Worm (Caenorhabditis elegans): ENCODE data around the gene clc-28.
A peak's percentile ranks its signal among the peaks of the same experiment; 100 is the strongest.

Gene clc-28

ce11 chrIII:8363253-8364061, 24.2 kb upstream of the clc-28 start, which contains the start of gene R05D3.3:
TSS of gene R05D3.3 (plus strand) at chrIII:8364011.
- TF ChIP-seq daf-19 (GFP tag; conservative IDR thresholded peaks at IDR 0.05) (no peak), lin-29 (GFP tag; IDR thresholded peaks at IDR 0.05) (no peak), set-16 (GFP tag; IDR thresholded peaks at IDR 0.05) (no peak), ceh-44 (GFP tag; IDR thresholded peaks at IDR 0.05) (no peak), zip-2 (tag; optimal IDR thresholded peaks at IDR 0.05) (no peak), hlh-11 (tag; optimal IDR thresholded peaks at IDR 0.05) (no peak), hlh-30 (tag; optimal IDR thresholded peaks at IDR 0.05; ENCODE audit: insufficient read depth) (no peak), lir-3 (tag; optimal IDR thresholded peaks at IDR 0.05) (no peak), aha-1 (tag) (peak; percentile 83), ztf-7 (tag; optimal IDR thresholded peaks at IDR 0.05) (no peak), F26F4.8 (GFP tag; conservative IDR thresholded peaks at IDR 0.05) (no peak), dpl-1 (GFP tag; optimal IDR thresholded peaks at IDR 0.05) (peak; percentile 25), hmg-1.1 (GFP tag; IDR thresholded peaks at IDR 0.05) (no peak), lin-15B (tag; optimal IDR thresholded peaks at IDR 0.05) (no peak), fkh-10 (GFP tag; optimal IDR thresholded peaks at IDR 0.05) (no peak), madf-9 (GFP tag; conservative IDR thresholded peaks at IDR 0.05) (no peak), unc-130 (GFP tag; optimal IDR thresholded peaks at IDR 0.05) (no peak), tra-1 (GFP tag; IDR thresholded peaks at IDR 0.05) (no peak)

ce11 chrIII:8358213-8358672, 19.0 kb upstream of the clc-28 start, which contains the start of the genes R05D3.8 and rfp-1:
TSS of gene R05D3.8 (minus strand) at chrIII:8358327.
TSS of gene rfp-1 (plus strand) at chrIII:8358622.
- peak in 1 of 2 experiments; percentile 19 for TF ChIP-seq ZK546.5 (tag; optimal IDR thresholded peaks at IDR 0.05)
- peak; percentile 36 for TF ChIP-seq fkh-10 (GFP tag; optimal IDR thresholded peaks at IDR 0.05)
- TF ChIP-seq lin-38 (GFP tag; IDR thresholded peaks at IDR 0.05), result peak; percentile 65
- peak; percentile 90 for TF ChIP-seq dve-1 (tag; optimal IDR thresholded peaks at IDR 0.05; ENCODE audit: insufficient read depth)
- no peak for TF ChIP-seq madf-9 (GFP tag; conservative IDR thresholded peaks at IDR 0.05)
- no peak for TF ChIP-seq zfp-2 (tag; optimal IDR thresholded peaks at IDR 0.05)
- TF ChIP-seq lsy-2 (tag; optimal IDR thresholded peaks at IDR 0.05), result peak; percentile 97 to 99
- TF ChIP-seq ctbp-1 (GFP tag; IDR thresholded peaks at IDR 0.05), result no peak
- TF ChIP-seq T20F7.1 (GFP tag; optimal IDR thresholded peaks at IDR 0.05), result peak; percentile 73
- TF ChIP-seq madf-5 (GFP tag; IDR thresholded peaks at IDR 0.05), result no peak
- TF ChIP-seq egl-27 (tag; optimal IDR thresholded peaks at IDR 0.05), result no peak
- TF ChIP-seq dmd-8 (GFP tag; IDR thresholded peaks at IDR 0.05), result no peak
- peak; percentile 40 for TF ChIP-seq dmd-6 (GFP tag; IDR thresholded peaks at IDR 0.05)
- TF ChIP-seq hlh-30 (tag; optimal IDR thresholded peaks at IDR 0.05; ENCODE audit: insufficient read depth), result peak; percentile 84
- TF ChIP-seq daf-8 (GFP tag; IDR thresholded peaks at IDR 0.05), result no peak
- no peak for TF ChIP-seq F10B5.3 (tag; optimal IDR thresholded peaks at IDR 0.05)
- no peak for TF ChIP-seq Y75B8A.6 (GFP tag; IDR thresholded peaks at IDR 0.05)
- 0 out of 2 replicates have a peak, but pooled peaks have one; percentile 27 for TF ChIP-seq lin-1 (GFP tag; IDR thresholded peaks at IDR 0.05)
- TF ChIP-seq F37D6.2 (tag; optimal IDR thresholded peaks at IDR 0.05), result peak; percentile 39
- TF ChIP-seq arid-1 (GFP tag; conservative IDR thresholded peaks at IDR 0.05), result peak; percentile 67; the same call in 1 of the 2 replicates
- TF ChIP-seq unc-130 (GFP tag; optimal IDR thresholded peaks at IDR 0.05), result peak; percentile 74
- TF ChIP-seq daf-19 (GFP tag; conservative IDR thresholded peaks at IDR 0.05), result no peak
- TF ChIP-seq daf-12 (tag; optimal IDR thresholded peaks at IDR 0.05), result no peak
- peak in 1 of 2 experiments; percentile 54 for TF ChIP-seq hif-1 (tag; optimal IDR thresholded peaks at IDR 0.05)
- TF ChIP-seq F44E2.7 (GFP tag; IDR thresholded peaks at IDR 0.05), result no peak
- no peak for TF ChIP-seq gei-8 (GFP tag; optimal IDR thresholded peaks at IDR 0.05)
- no peak; the same call in 1 of the 2 replicates for TF ChIP-seq ceh-20 (GFP tag; IDR thresholded peaks at IDR 0.05)
- no peak for TF ChIP-seq sdz-12 (GFP tag; optimal IDR thresholded peaks at IDR 0.05)
- peak; percentile 87 for TF ChIP-seq dpl-1 (GFP tag; optimal IDR thresholded peaks at IDR 0.05)
- TF ChIP-seq T26A8.4 (GFP tag; IDR thresholded peaks at IDR 0.05), result peak; percentile 45; the same call in 1 of the 2 replicates
- TF ChIP-seq nhr-25 (tag; optimal IDR thresholded peaks at IDR 0.05; ENCODE audit: borderline replicate concordance, insufficient read depth), result peak; percentile 76
- no peak for TF ChIP-seq ceh-32 (tag; optimal IDR thresholded peaks at IDR 0.05; ENCODE audit: poor library complexity)
- TF ChIP-seq zfp-3 (GFP tag; conservative IDR thresholded peaks at IDR 0.05), result no peak
- TF ChIP-seq mxl-3 (GFP tag; optimal IDR thresholded peaks at IDR 0.05), result peak; percentile 25

All from whole organism, L4 larva.